Worm (Caenorhabditis elegans) whole organism, L4 larva: ENCODE results near the gene alg-4.

Experiments
- F10B5.3 ChIP-seq: sonication (generic microtip); optimal IDR thresholded peaks from 2 replicates; lab custom pipeline; 2016; ENCODE audit warnings: mild to moderate bottlenecking, missing genetic modification characterization, missing compliant biosample characterization
- F37D6.2 ChIP-seq: sonication (generic microtip); optimal IDR thresholded peaks from 2 replicates; lab custom pipeline; 2016; ENCODE audit warnings: mild to moderate bottlenecking, missing genetic modification characterization, missing compliant biosample characterization
- R02D3.7 ChIP-seq: fragments of 150-350 bp; sonication (generic microtip); optimal IDR thresholded peaks from 3 replicates; lab custom pipeline; 2014; ENCODE audit warnings: missing biosample characterization, missing genetic modification characterization
- T26A8.4 ChIP-seq: fragments of 200-800 bp; sonication (Bioruptor generic); IDR thresholded peaks from 2 replicates; pipeline ENCODE4 v1.3.6; 2022; ENCODE audit warnings: missing genetic modification characterization, missing compliant biosample characterization
- Y48G9A.11 ChIP-seq: fragments of 200-800 bp; sonication (Bioruptor generic); IDR thresholded peaks from 2 replicates; pipeline ENCODE4 v1.3.6; 2022; ENCODE audit warnings: missing genetic modification reagents, missing genetic modification characterization, missing compliant biosample characterization
- Y5F2A.4 ChIP-seq: fragments of 200-800 bp; sonication (Bioruptor generic); optimal IDR thresholded peaks from 2 replicates; lab custom pipeline; 2018; ENCODE audit warnings: mild to moderate bottlenecking, missing genetic modification characterization, missing compliant biosample characterization
- Y75B8A.6 ChIP-seq: fragments of 200-800 bp; sonication (Bioruptor generic); IDR thresholded peaks from 2 replicates; pipeline ENCODE4 v1.3.6; 2022; ENCODE audit warnings: missing genetic modification reagents, missing genetic modification characterization, missing compliant biosample characterization
- ZK337.2 ChIP-seq: fragments of 200-800 bp; sonication (Bioruptor generic); IDR thresholded peaks from 2 replicates; pipeline ENCODE4 v1.3.6; 2022; ENCODE audit warnings: missing genetic modification reagents, missing genetic modification characterization, missing compliant biosample characterization
- ceh-28 ChIP-seq: fragments of 150-350 bp; optimal IDR thresholded peaks from 2 replicates; lab custom pipeline; 2014; ENCODE audit warnings: missing biosample characterization, missing genetic modification reagents, missing genetic modification characterization
- ceh-32 ChIP-seq: sonication (generic microtip); optimal IDR thresholded peaks from 2 replicates; lab custom pipeline; 2016; ENCODE audit warnings: mild to moderate bottlenecking, missing genetic modification characterization, missing compliant biosample characterization; ENCODE audit not compliant: poor library complexity
- cey-2 ChIP-seq: sonication (generic microtip); optimal IDR thresholded peaks from 3 replicates; lab custom pipeline; 2017; ENCODE audit warnings: missing genetic modification characterization, mild to moderate bottlenecking, missing compliant biosample characterization, antibody characterized with exemption, borderline replicate concordance; ENCODE audit not compliant: insufficient read depth
- ctbp-1 ChIP-seq: fragments of 200-800 bp; sonication (Bioruptor generic); IDR thresholded peaks from 2 replicates; pipeline ENCODE4 v1.3.6; 2022; ENCODE audit warnings: missing genetic modification reagents, missing genetic modification characterization, missing compliant biosample characterization
- daf-16 ChIP-seq, 3 experiments: sonication (generic microtip); optimal IDR thresholded peaks; 2 replicates each; lab custom pipeline; 2016 to 2017; ENCODE audit warnings: missing genetic modification characterization in 3 of 3, missing genetic modification reagents in 3 of 3, mild to moderate bottlenecking in 2 of 3, missing compliant biosample characterization in 2 of 3, missing biosample characterization in 1 of 3, moderate library complexity in 1 of 3
- dmd-6 ChIP-seq: fragments of 200-800 bp; sonication (Bioruptor generic); IDR thresholded peaks from 2 replicates; pipeline ENCODE4 v1.3.6; 2022; ENCODE audit warnings: missing genetic modification reagents, missing genetic modification characterization, missing compliant biosample characterization
- dmd-8 ChIP-seq: fragments of 200-800 bp; sonication (Bioruptor generic); IDR thresholded peaks from 2 replicates; pipeline ENCODE4 v1.3.6; 2022; ENCODE audit warnings: missing genetic modification characterization, missing compliant biosample characterization
- dpl-1 ChIP-seq: fragments of 150-350 bp; optimal IDR thresholded peaks from 2 replicates; lab custom pipeline; 2014; ENCODE audit warnings: missing biosample characterization, missing genetic modification reagents, missing genetic modification characterization
- duxl-1 ChIP-seq: sonication (generic microtip); optimal IDR thresholded peaks from 2 replicates; lab custom pipeline; 2016; ENCODE audit warnings: mild to moderate bottlenecking, missing genetic modification characterization, moderate library complexity, missing compliant biosample characterization; ENCODE audit not compliant: poor library complexity
- dve-1 ChIP-seq: sonication (generic microtip); optimal IDR thresholded peaks from 2 replicates; lab custom pipeline; 2017; ENCODE audit warnings: antibody characterized with exemption, mild to moderate bottlenecking, missing genetic modification characterization, missing compliant biosample characterization; ENCODE audit not compliant: insufficient read depth
- egl-27 ChIP-seq: sonication (generic microtip); optimal IDR thresholded peaks from 3 replicates; lab custom pipeline; 2017; ENCODE audit warnings: missing biosample characterization, missing genetic modification reagents, missing genetic modification characterization
- egl-43 ChIP-seq: fragments of 200-800 bp; sonication (Bioruptor generic); IDR thresholded peaks from 2 replicates; pipeline ENCODE4 v1.3.6; 2022; ENCODE audit warnings: missing genetic modification reagents, missing genetic modification characterization, missing compliant biosample characterization
- fkh-10 ChIP-seq: fragments of 150-350 bp; optimal IDR thresholded peaks from 2 replicates; lab custom pipeline; 2014; ENCODE audit warnings: missing biosample characterization, missing genetic modification reagents, missing genetic modification characterization
- gei-8 ChIP-seq: fragments of 200-800 bp; sonication (Bioruptor generic); optimal IDR thresholded peaks from 2 replicates; lab custom pipeline; 2018; ENCODE audit warnings: mild to moderate bottlenecking, missing genetic modification characterization, missing compliant biosample characterization
- hif-1 ChIP-seq, 2 experiments: sonication (generic microtip); optimal IDR thresholded peaks; 2 replicates each; lab custom pipeline; 2016 to 2017; ENCODE audit warnings: missing compliant biosample characterization in 2 of 2, missing genetic modification characterization in 2 of 2, missing genetic modification reagents in 2 of 2, missing genotype in 2 of 2, mild to moderate bottlenecking in 1 of 2
- hlh-30 ChIP-seq: sonication (generic microtip); optimal IDR thresholded peaks from 2 replicates; lab custom pipeline; 2017; ENCODE audit warnings: antibody characterized with exemption, mild to moderate bottlenecking, missing genetic modification characterization, missing compliant biosample characterization; ENCODE audit not compliant: insufficient read depth
- lim-7 ChIP-seq: fragments of 200-800 bp; sonication (Bioruptor generic); IDR thresholded peaks from 2 replicates; pipeline ENCODE4 v1.3.6; 2022; ENCODE audit warnings: missing genetic modification characterization, missing compliant biosample characterization
- lin-15B ChIP-seq: fragments of 150-350 bp; sonication (generic microtip); optimal IDR thresholded peaks from 3 replicates; lab custom pipeline; 2014; ENCODE audit warnings: missing biosample characterization, missing genetic modification characterization
- lsy-2 ChIP-seq, 2 experiments: fragments of 150-350 bp in 1 of 2; sonication (generic microtip) in 1 of 2; optimal IDR thresholded peaks; 2 replicates each; lab custom pipeline; 2014 to 2017; ENCODE audit warnings: missing biosample characterization in 2 of 2, missing genetic modification characterization in 2 of 2
- madf-5 ChIP-seq, 2 experiments: fragments of 200-800 bp; sonication (Bioruptor generic); IDR thresholded peaks; 2 replicates each; pipeline ENCODE4 v1.3.6; 2022; ENCODE audit warnings: missing compliant biosample characterization in 2 of 2, missing genetic modification characterization in 2 of 2
- mep-1 ChIP-seq: fragments of 150-350 bp; sonication (generic microtip); optimal IDR thresholded peaks from 3 replicates; lab custom pipeline; 2014; ENCODE audit warnings: missing biosample characterization, missing genetic modification characterization
- mes-2 ChIP-seq: sonication (generic microtip); optimal IDR thresholded peaks from 2 replicates; lab custom pipeline; 2016; ENCODE audit warnings: missing genotype, mild to moderate bottlenecking, missing genetic modification characterization, missing compliant biosample characterization; ENCODE audit not compliant: poor library complexity, severe bottlenecking
- nhr-111 ChIP-seq: fragments of 200-800 bp; sonication (Bioruptor generic); optimal IDR thresholded peaks from 2 replicates; lab custom pipeline; 2018; ENCODE audit warnings: mild to moderate bottlenecking, missing genetic modification characterization, missing compliant biosample characterization
- nhr-25 ChIP-seq: sonication (generic microtip); optimal IDR thresholded peaks from 2 replicates; lab custom pipeline; 2017; ENCODE audit warnings: missing genetic modification characterization, mild to moderate bottlenecking, missing compliant biosample characterization, antibody characterized with exemption, moderate library complexity, borderline replicate concordance; ENCODE audit not compliant: insufficient read depth
- nhr-28 ChIP-seq: fragments of 150-350 bp; optimal IDR thresholded peaks from 2 replicates; lab custom pipeline; 2014; ENCODE audit warnings: missing biosample characterization, missing genetic modification characterization
- nhr-48 ChIP-seq: sonication (generic microtip); optimal IDR thresholded peaks from 2 replicates; lab custom pipeline; 2016; ENCODE audit warnings: mild to moderate bottlenecking, missing genetic modification characterization, missing compliant biosample characterization
- nhr-6 ChIP-seq: fragments of 150-350 bp; optimal IDR thresholded peaks from 2 replicates; lab custom pipeline; 2014; ENCODE audit warnings: missing biosample characterization, missing genetic modification characterization
- nhr-77 ChIP-seq: fragments of 150-350 bp; optimal IDR thresholded peaks from 2 replicates; lab custom pipeline; 2014; ENCODE audit warnings: missing biosample characterization, missing genetic modification characterization
- set-16 ChIP-seq: fragments of 200-800 bp; sonication (Bioruptor generic); IDR thresholded peaks from 2 replicates; pipeline ENCODE4 v1.3.6; 2022; ENCODE audit warnings: missing genetic modification reagents, missing genetic modification characterization, missing compliant biosample characterization
- skn-1 ChIP-seq: fragments of 150-350 bp; optimal IDR thresholded peaks from 2 replicates; lab custom pipeline; 2014; ENCODE audit warnings: missing biosample characterization, missing genetic modification characterization
- spr-3 ChIP-seq: fragments of 200-800 bp; sonication (Bioruptor generic); optimal IDR thresholded peaks from 2 replicates; lab custom pipeline; 2018; ENCODE audit warnings: mild to moderate bottlenecking, missing genetic modification characterization, missing compliant biosample characterization
- tag-97 ChIP-seq: fragments of 200-800 bp; sonication (Bioruptor generic); IDR thresholded peaks from 2 replicates; pipeline ENCODE4 v1.3.6; 2022; ENCODE audit warnings: missing genetic modification characterization, missing compliant biosample characterization
- unc-130 ChIP-seq: sonication (generic microtip); optimal IDR thresholded peaks from 2 replicates; lab custom pipeline; 2016; ENCODE audit warnings: missing genetic modification reagents, missing genetic modification characterization, missing compliant biosample characterization
- unc-62 ChIP-seq, 3 experiments: fragments of 150-350 bp in 1 of 3; sonication (generic microtip); optimal IDR thresholded peaks in 2 of 3; peaks in 1 of 3; 1 replicate in 1 of 3; 2 replicates in 2 of 3; lab custom pipeline; 2014 to 2017; ENCODE audit warnings: missing biosample characterization in 3 of 3, missing genetic modification characterization in 3 of 3, missing genetic modification reagents in 3 of 3, missing genotype in 1 of 3
- vab-7 ChIP-seq: fragments of 200-800 bp; sonication (Bioruptor generic); IDR thresholded peaks from 2 replicates; pipeline ENCODE4 v1.3.6; 2022; ENCODE audit warnings: missing genetic modification reagents, missing genetic modification characterization, missing compliant biosample characterization
- zag-1 ChIP-seq: fragments of 150-350 bp; optimal IDR thresholded peaks from 2 replicates; lab custom pipeline; 2014; ENCODE audit warnings: missing biosample characterization, missing genetic modification characterization
- zfp-3 ChIP-seq: fragments of 200-800 bp; sonication (Bioruptor generic); conservative IDR thresholded peaks from 2 replicates; pipeline ENCODE4 v1.3.6; 2022; ENCODE audit warnings: missing genetic modification reagents, missing genetic modification characterization, missing compliant biosample characterization
- zip-11 ChIP-seq: fragments of 200-800 bp; sonication (Bioruptor generic); IDR thresholded peaks from 2 replicates; pipeline ENCODE4 v1.3.6; 2022; ENCODE audit warnings: missing genetic modification characterization, missing compliant biosample characterization

alg-4 gene

DNA sequence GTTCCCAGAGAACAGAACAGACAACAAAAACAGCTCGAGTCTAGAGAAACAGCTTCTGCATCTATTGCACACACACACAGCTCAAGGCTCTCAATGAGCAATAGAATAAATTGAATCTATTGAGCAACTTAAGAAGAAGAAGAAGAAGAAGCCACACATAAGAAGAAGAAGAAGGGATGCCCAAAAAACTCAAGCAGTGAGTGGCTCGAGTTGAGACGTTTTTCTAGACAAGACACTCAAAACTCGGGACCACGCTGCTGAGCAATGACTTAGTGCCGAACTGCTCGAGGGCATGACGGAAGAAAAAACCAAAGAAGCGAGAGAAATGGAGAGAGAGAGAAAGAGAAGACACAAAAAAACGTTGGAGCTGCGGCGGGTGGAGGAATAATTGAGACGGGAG, 14.1 kb upstream of the alg-4 start (continued):
- TF ChIP-seq dve-1 = no peak
- no peak for TF ChIP-seq mes-2 (tag; lab: Kevin White, UChicago)

DNA sequence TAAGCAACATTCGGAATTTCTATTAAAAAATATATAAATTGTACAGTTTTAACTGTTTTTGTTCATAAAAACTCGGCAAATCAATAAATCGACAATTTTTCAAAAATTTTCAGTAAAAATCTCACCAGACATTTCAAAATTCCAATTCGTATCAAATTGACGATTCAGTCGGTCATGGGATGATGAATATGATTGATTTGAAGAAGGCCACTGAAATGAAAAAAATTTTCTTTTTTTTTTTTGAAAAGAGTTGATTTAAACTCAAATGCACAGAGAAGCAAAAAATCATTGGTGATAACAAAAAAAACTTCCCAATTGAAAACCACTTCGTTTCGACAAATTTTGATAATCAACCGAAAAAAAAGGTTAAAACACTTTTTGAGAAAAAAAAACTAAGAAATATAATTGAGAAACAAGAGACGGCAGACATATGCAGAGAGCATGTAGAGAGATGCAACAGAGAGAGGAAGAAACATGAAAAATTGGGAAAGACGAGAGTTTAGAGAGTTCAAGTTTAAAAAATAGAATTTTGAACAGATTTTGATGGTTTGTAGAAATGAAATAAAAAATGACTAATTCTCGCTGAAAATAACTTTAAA, 12.6 kb upstream of the alg-4 start:
- TF ChIP-seq cey-2 (tag; lab: Kevin White, UChicago) = no peak
- TF ChIP-seq ctbp-1 (GFP tag; lab: Robert Waterston, UW) = no peak
- TF ChIP-seq lsy-2 (tag; optimal IDR thresholded peaks at IDR 0.05; lab: Kevin White, UChicago) = peak in 1 of 2 experiments; percentile 1
- TF ChIP-seq F37D6.2 (tag; lab: Kevin White, UChicago) = no peak
- no peak for TF ChIP-seq daf-16 (GFP tag; optimal IDR thresholded peaks at IDR 0.05; lab: Kevin White, UChicago)
- peak; percentile 36 for TF ChIP-seq daf-16 (tag; optimal IDR thresholded peaks at IDR 0.05; lab: Kevin White, UChicago)
- TF ChIP-seq unc-130 (GFP tag; lab: Kevin White, UChicago) = no peak
- no peak for TF ChIP-seq tag-97 (GFP tag; lab: Robert Waterston, UW)
- TF ChIP-seq fkh-10 (GFP tag; lab: Kevin White, UChicago) = no peak
- no peak for TF ChIP-seq Y5F2A.4 (GFP tag; lab: Kevin White, UChicago)
- no peak for TF ChIP-seq duxl-1
- no peak for TF ChIP-seq dmd-8
- TF ChIP-seq skn-1 (tag; lab: Kevin White, UChicago) = no peak
- no peak for TF ChIP-seq F10B5.3 (tag; lab: Kevin White, UChicago)
- no peak for TF ChIP-seq lim-7
- peak; percentile 70 for TF ChIP-seq dmd-6
- TF ChIP-seq T26A8.4 = no peak
- TF ChIP-seq egl-43 = no peak
- TF ChIP-seq R02D3.7 (tag; lab: Kevin White, UChicago) = no peak
- TF ChIP-seq unc-62 (GFP tag; optimal IDR thresholded peaks at IDR 0.05 in 1 of 2; lab: Kevin White, UChicago) = peak in 1 of 2 experiments; percentile 91
- TF ChIP-seq unc-62 (tag; optimal IDR thresholded peaks at IDR 0.05; lab: Kevin White, UChicago) = no peak
- TF ChIP-seq Y75B8A.6 (GFP tag; lab: Robert Waterston, UW) = no peak
- TF ChIP-seq nhr-6 (tag; lab: Kevin White, UChicago) = peak; percentile 6
- no peak for TF ChIP-seq spr-3
- no peak for TF ChIP-seq egl-27 (tag; lab: Kevin White, UChicago)
- TF ChIP-seq Y48G9A.11 (GFP tag; lab: Robert Waterston, UW) = no peak
- no peak for TF ChIP-seq zip-11 (GFP tag; lab: Robert Waterston, UW)
- TF ChIP-seq nhr-25 (tag; lab: Kevin White, UChicago) = no peak
- TF ChIP-seq nhr-28 (tag; lab: Kevin White, UChicago) = peak; percentile 33
- no peak for TF ChIP-seq lin-15B (tag; lab: Kevin White, UChicago)
- TF ChIP-seq dpl-1 = no peak
- TF ChIP-seq nhr-48 (tag; lab: Kevin White, UChicago) = no peak
- TF ChIP-seq madf-5 (GFP tag; IDR thresholded peaks at IDR 0.05; lab: Robert Waterston, UW) = no peak
- TF ChIP-seq dve-1 = peak; percentile 65
- no peak for TF ChIP-seq ceh-28 (tag; lab: Kevin White, UChicago)
- no peak for TF ChIP-seq zfp-3 (GFP tag; lab: Robert Waterston, UW)
- TF ChIP-seq gei-8 = no peak
- peak; percentile 44 for TF ChIP-seq mep-1 (tag; lab: Kevin White, UChicago)
- TF ChIP-seq hif-1 (tag; optimal IDR thresholded peaks at IDR 0.05; lab: Kevin White, UChicago) = no peak
- TF ChIP-seq ZK337.2 = no peak
- no peak for TF ChIP-seq vab-7 (GFP tag; lab: Robert Waterston, UW)
- peak; percentile 33 for TF ChIP-seq hlh-30 (tag; lab: Kevin White, UChicago)
- TF ChIP-seq set-16 (GFP tag; lab: Robert Waterston, UW) = no peak
- TF ChIP-seq nhr-111 = no peak
- no peak for TF ChIP-seq ceh-32 (tag; lab: Kevin White, UChicago)
- peak; percentile 9 for TF ChIP-seq nhr-77 (tag; lab: Kevin White, UChicago)
- TF ChIP-seq zag-1 = no peak
